Worm (Caenorhabditis elegans): ENCODE data around the gene acp-2.

Gene acp-2

DNA sequence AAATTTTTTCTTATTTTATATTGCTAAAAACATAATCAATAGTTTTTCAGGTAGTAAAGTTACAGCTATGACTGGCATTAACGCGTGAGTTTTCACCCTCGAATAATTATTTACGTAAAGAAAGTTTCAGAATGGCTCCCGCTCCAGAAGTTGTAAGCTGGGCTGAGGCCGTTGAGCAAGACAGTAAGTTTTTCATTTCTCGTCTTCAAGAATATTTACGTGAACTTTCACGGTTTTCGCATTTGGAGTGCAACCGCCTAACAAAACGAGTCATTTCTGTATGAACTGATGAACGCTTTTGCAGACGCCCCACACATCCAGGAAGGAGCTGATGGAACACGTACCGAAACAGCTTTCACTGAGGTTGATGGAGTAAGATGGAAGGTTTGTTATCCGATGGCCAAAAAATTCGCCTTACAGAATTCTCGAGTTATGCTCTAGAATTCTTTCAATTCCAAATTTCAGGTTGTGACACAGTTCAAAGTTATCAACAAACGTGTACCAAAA, 10.9 kb upstream of the acp-2 start, which contains the start of gene eif-3.G:
TSS of gene eif-3.G (plus strand) at position 51 of the 507 bp plus-strand sequence.
- TF ChIP-seq F57C9.4 (tag; optimal IDR thresholded peaks at IDR 0.05): no peak
- TF ChIP-seq hrde-1 (tag; optimal IDR thresholded peaks at IDR 0.05; ENCODE audit: borderline replicate concordance): no peak
- TF ChIP-seq hmg-1.2 (GFP tag; IDR thresholded peaks at IDR 0.05): no peak
- TF ChIP-seq cebp-1 (GFP tag; IDR thresholded peaks at IDR 0.05): no peak
- TF ChIP-seq cebp-1 (tag; optimal IDR thresholded peaks at IDR 0.05): no peak
- no peak for TF ChIP-seq ceh-27 (GFP tag; optimal IDR thresholded peaks at IDR 0.05)
- TF ChIP-seq Y53G8AR.9 (GFP tag; conservative IDR thresholded peaks at IDR 0.05): peak; percentile 51
- TF ChIP-seq nhr-179 (tag; optimal IDR thresholded peaks at IDR 0.05): no peak
- TF ChIP-seq bed-2 (GFP tag; IDR thresholded peaks at IDR 0.05): no peak
- no peak for TF ChIP-seq zim-3 (tag; optimal IDR thresholded peaks at IDR 0.05)
- TF ChIP-seq rec-8 (tag; optimal IDR thresholded peaks at IDR 0.05): no peak
- no peak for TF ChIP-seq attf-6 (GFP tag; IDR thresholded peaks at IDR 0.05)
- TF ChIP-seq D2030.7 (GFP tag; IDR thresholded peaks at IDR 0.05): peak; percentile 34; the same call in 1 of the 2 replicates
- peak; percentile 17 for TF ChIP-seq lin-54 (GFP tag; optimal IDR thresholded peaks at IDR 0.05)
- TF ChIP-seq nhr-90 (tag; optimal IDR thresholded peaks at IDR 0.05): no peak
- TF ChIP-seq hsf-1 (GFP tag; IDR thresholded peaks at IDR 0.05): 0 out of 2 replicates have a peak, but pooled peaks have one; percentile 39
- 0 out of 2 replicates have a peak, but pooled peaks have one; percentile 22 for TF ChIP-seq lin-26 (GFP tag; IDR thresholded peaks at IDR 0.05)
- peak; percentile 50 for TF ChIP-seq madf-6 (GFP tag; IDR thresholded peaks at IDR 0.05)
- TF ChIP-seq zfh-2 (GFP tag; conservative IDR thresholded peaks at IDR 0.05): no peak

ce11 chrII:8442176-8442575, 10.3 kb upstream of the acp-2 start:
- TF ChIP-seq snpc-1.3 (tag; optimal IDR thresholded peaks at IDR 0.05; ENCODE audit: insufficient read depth): no peak
- TF ChIP-seq tlf-1 (GFP tag; optimal IDR thresholded peaks at IDR 0.05): no peak
- no peak for TF ChIP-seq C17E4.6 (GFP tag; IDR thresholded peaks at IDR 0.05)
- TF ChIP-seq madf-8 (GFP tag; conservative IDR thresholded peaks at IDR 0.05): no peak; the same call in 1 of the 2 replicates
- TF ChIP-seq attf-3 (GFP tag; conservative IDR thresholded peaks at IDR 0.05): no peak
- TF ChIP-seq xnd-1 (tag; optimal IDR thresholded peaks at IDR 0.05): peak; percentile 5
- TF ChIP-seq F49E8.2 (tag; optimal IDR thresholded peaks at IDR 0.05; ENCODE audit: insufficient read depth): no peak
- TF ChIP-seq snpc-1.1 (tag; optimal IDR thresholded peaks at IDR 0.05; ENCODE audit: insufficient read depth): peak; percentile 22
- TF ChIP-seq lin-26 (GFP tag; IDR thresholded peaks at IDR 0.05): no peak
- peak; percentile 67 for TF ChIP-seq lsl-1 (GFP tag; optimal IDR thresholded peaks at IDR 0.05)
- TF ChIP-seq lin-35 (GFP tag; optimal IDR thresholded peaks at IDR 0.05): peak in 1 of 3 experiments; percentile 7
- TF ChIP-seq hmg-20 (GFP tag; IDR thresholded peaks at IDR 0.05): no peak
- peak; percentile 28; the same call in 1 of the 2 replicates for TF ChIP-seq hmg-1.2 (GFP tag; IDR thresholded peaks at IDR 0.05)
- no peak for TF ChIP-seq ccch-3 (GFP tag; optimal IDR thresholded peaks at IDR 0.05)
- TF ChIP-seq lag-1 (GFP tag; IDR thresholded peaks at IDR 0.05): no peak
- peak; percentile 30; the same call in 1 of the 2 replicates for TF ChIP-seq cebp-1 (GFP tag; IDR thresholded peaks at IDR 0.05)
- TF ChIP-seq cebp-1 (tag; optimal IDR thresholded peaks at IDR 0.05): peak; percentile 80
- no peak for TF ChIP-seq tbx-9 (tag; optimal IDR thresholded peaks at IDR 0.05; ENCODE audit: borderline replicate concordance)
- no peak for TF ChIP-seq F37B4.10 (GFP tag; IDR thresholded peaks at IDR 0.05)
- 0 out of 2 replicates have a peak, but pooled peaks have one; percentile 47 for TF ChIP-seq aptf-2 (GFP tag; conservative IDR thresholded peaks at IDR 0.05)
- TF ChIP-seq zfh-2 (GFP tag; conservative IDR thresholded peaks at IDR 0.05): no peak
- peak; percentile 48 for TF ChIP-seq F23B12.7 (tag; optimal IDR thresholded peaks at IDR 0.05; ENCODE audit: insufficient read depth)
- peak; percentile 9 for TF ChIP-seq dpl-1 (GFP tag; optimal IDR thresholded peaks at IDR 0.05)
- no peak for TF ChIP-seq sdz-38 (tag; optimal IDR thresholded peaks at IDR 0.05)
- no peak for TF ChIP-seq somi-1 (GFP tag; optimal IDR thresholded peaks at IDR 0.05)
- TF ChIP-seq hsf-1 (GFP tag; IDR thresholded peaks at IDR 0.05): 0 out of 2 replicates have a peak, but pooled peaks have one; percentile 9
- no peak for TF ChIP-seq B0261.1 (tag; optimal IDR thresholded peaks at IDR 0.05)
- no peak for TF ChIP-seq pbrm-1 (GFP tag; IDR thresholded peaks at IDR 0.05)
- no peak for TF ChIP-seq ceh-58 (GFP tag; IDR thresholded peaks at IDR 0.05)
- peak; percentile 42; the same call in 1 of the 2 replicates for TF ChIP-seq F33H1.4 (GFP tag; IDR thresholded peaks at IDR 0.05)
- no peak for TF ChIP-seq nhr-80 (tag; optimal IDR thresholded peaks at IDR 0.05)
- no peak for TF ChIP-seq Y95B8A.8 (GFP tag; IDR thresholded peaks at IDR 0.05)
